Worm (Caenorhabditis elegans): ENCODE measurements around the gene C39E9.8.

C39E9.8 gene

DNA sequence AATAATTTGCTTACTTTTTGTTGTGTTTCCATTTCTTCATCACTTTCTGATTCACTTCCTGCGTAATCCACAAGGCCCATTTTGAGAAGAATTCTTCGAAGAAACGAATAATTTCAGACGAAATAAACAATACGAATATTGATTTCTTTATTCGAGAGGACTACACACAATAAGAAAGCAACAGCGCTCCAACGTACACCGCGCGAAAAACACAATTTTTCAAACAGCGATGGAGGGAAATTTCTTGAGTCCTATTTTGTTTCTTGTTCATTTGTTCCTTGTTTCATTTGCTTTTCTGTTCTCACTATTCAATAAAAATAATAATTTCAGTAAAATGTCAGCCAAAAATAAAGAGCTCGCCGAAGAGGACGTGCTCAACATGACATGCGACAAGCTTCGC is 14.4 kb downstream of the C39E9.8 start, which contains the start of the genes prcc-1 and C39E9.12 (continued):
- TF ChIP-seq unc-39 (tag; optimal IDR thresholded peaks at IDR 0.05) (no peak), elt-2 (tag; optimal IDR thresholded peaks at IDR 0.05) (peak; percentile 12), nhr-237 (tag; optimal IDR thresholded peaks at IDR 0.05) (no peak), mdl-1 (tag; optimal IDR thresholded peaks at IDR 0.05) (no peak), ceh-82 (tag; optimal IDR thresholded peaks at IDR 0.05) (no peak), jun-1 (tag; optimal IDR thresholded peaks at IDR 0.05) (no peak), nhr-67 (tag; optimal IDR thresholded peaks at IDR 0.05) (no peak), ama-1 (optimal IDR thresholded peaks at IDR 0.05) (no peak), daf-12 (tag; optimal IDR thresholded peaks at IDR 0.05) (no peak), ZK546.5 (tag; optimal IDR thresholded peaks at IDR 0.05) (no peak), nhr-76 (tag; optimal IDR thresholded peaks at IDR 0.05) (no peak), nfya-1 (tag; optimal IDR thresholded peaks at IDR 0.05; ENCODE audit: insufficient read depth) (no peak)

DNA sequence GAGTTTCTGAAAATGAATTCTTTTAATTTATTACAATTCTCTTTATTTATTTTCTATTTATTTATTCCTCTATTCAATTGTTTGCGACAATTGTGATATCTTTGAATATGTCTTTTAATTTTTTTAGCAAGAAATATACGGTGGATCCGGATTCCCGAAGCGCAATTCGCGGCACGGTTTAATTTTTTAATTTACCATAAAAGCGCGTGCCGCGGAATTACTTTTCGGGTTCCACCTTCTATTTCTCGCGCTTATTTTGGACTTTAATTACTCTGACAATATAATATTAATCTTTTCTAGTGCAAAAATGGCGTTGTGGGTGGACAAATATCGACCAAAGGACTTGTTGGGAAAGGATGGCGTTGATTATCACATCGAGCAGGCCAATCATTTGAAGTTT is 16.2 kb downstream of the C39E9.8 start, which contains the start of gene rfc-3:
TSS of gene rfc-3 (plus strand) at position 301 of the 400 bp plus-strand sequence.
- TF ChIP-seq nhr-237 (tag; optimal IDR thresholded peaks at IDR 0.05) (no peak), ceh-9 (tag; optimal IDR thresholded peaks at IDR 0.05) (no peak)

DNA sequence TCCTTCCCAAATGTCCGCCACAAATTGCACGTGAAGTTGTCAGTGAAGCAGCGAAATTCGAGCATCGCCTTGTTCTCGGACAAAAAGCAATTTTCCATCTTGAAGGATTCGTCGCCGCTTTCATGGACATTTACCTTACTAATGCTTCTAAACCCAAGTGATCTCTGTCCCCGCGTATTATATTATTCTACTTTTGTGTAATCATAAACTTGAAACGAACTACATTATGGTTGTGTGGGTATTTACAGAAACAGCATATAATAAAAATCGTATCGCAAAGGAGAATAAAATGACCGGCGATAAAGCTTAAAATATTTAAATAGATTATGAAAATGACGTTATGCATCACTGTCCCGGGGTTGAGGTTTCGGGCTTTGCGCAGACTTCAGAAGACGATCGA is 17.5 kb downstream of the C39E9.8 start:
- TF ChIP-seq aly-2 (tag; optimal IDR thresholded peaks at IDR 0.05): peak; percentile 30
- TF ChIP-seq nhr-23 (tag; optimal IDR thresholded peaks at IDR 0.05): no peak

DNA sequence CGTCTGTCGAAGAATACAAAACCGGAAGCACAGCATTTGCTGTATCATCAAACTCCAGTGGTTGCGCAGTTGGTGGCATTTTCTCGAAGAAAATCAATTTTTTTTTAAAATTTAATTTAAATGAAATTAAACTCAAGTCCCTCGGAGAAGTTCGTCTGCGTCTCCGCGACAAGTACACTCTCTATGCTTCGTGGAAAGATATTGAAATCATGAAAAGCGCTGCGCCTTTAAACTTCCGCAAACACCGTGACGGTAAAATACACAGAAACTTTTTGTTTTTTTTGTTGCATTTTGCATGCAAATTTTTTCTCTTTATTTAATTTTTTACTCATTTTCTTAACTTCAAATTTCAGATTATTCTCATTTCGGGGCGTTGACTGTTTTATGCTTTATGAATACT is 19.4 kb downstream of the C39E9.8 start, which contains the start of the genes dli-1, tin-9.2 and exos-4.1:
TSS of gene dli-1 (minus strand) at position 141 of the 400 bp plus-strand sequence.
TSS of gene tin-9.2 (plus strand) at position 344 of the 400 bp plus-strand sequence.
TSS of gene exos-4.1 (plus strand) at position 348 of the 400 bp plus-strand sequence.
- TF ChIP-seq pqm-1 (tag; optimal IDR thresholded peaks at IDR 0.05): peak; percentile 14
- TF ChIP-seq sea-2 (GFP tag; optimal IDR thresholded peaks at IDR 0.05): no peak
- no peak for TF ChIP-seq zag-1 (tag; optimal IDR thresholded peaks at IDR 0.05)
- TF ChIP-seq nhr-11 (tag; optimal IDR thresholded peaks at IDR 0.05): no peak
- no peak for TF ChIP-seq ztf-11 (tag; optimal IDR thresholded peaks at IDR 0.05)
- TF ChIP-seq aly-2 (tag; optimal IDR thresholded peaks at IDR 0.05): no peak
- TF ChIP-seq ama-1 (optimal IDR thresholded peaks at IDR 0.05): no peak
- TF ChIP-seq egl-5 (tag; optimal IDR thresholded peaks at IDR 0.05): peak; percentile 77
- peak; percentile 83 for TF ChIP-seq lin-15B (tag; optimal IDR thresholded peaks at IDR 0.05)
- TF ChIP-seq nhr-237 (tag; optimal IDR thresholded peaks at IDR 0.05): no peak
- TF ChIP-seq R02D3.7 (tag; optimal IDR thresholded peaks at IDR 0.05): peak; percentile 58
- no peak for TF ChIP-seq ceh-9 (tag; optimal IDR thresholded peaks at IDR 0.05)
- no peak for TF ChIP-seq mdl-1 (tag; optimal IDR thresholded peaks at IDR 0.05)
- TF ChIP-seq ceh-16 (tag; optimal IDR thresholded peaks at IDR 0.05): no peak
- no peak for TF ChIP-seq fos-1 (tag; optimal IDR thresholded peaks at IDR 0.05)
- no peak for TF ChIP-seq nhr-77 (tag; optimal IDR thresholded peaks at IDR 0.05)
- TF ChIP-seq nhr-28 (tag; optimal IDR thresholded peaks at IDR 0.05): no peak
- TF ChIP-seq eor-1 (tag; optimal IDR thresholded peaks at IDR 0.05): no peak
- TF ChIP-seq elt-3 (tag; optimal IDR thresholded peaks at IDR 0.05): no peak
- TF ChIP-seq nhr-25 (tag; optimal IDR thresholded peaks at IDR 0.05): peak; percentile 35
- no peak for TF ChIP-seq ztf-4 (tag; optimal IDR thresholded peaks at IDR 0.05)
- peak; percentile 54 for TF ChIP-seq skn-1 (tag; optimal IDR thresholded peaks at IDR 0.05)
- TF ChIP-seq unc-39 (tag; optimal IDR thresholded peaks at IDR 0.05): no peak
- no peak for TF ChIP-seq nhr-12 (tag; optimal IDR thresholded peaks at IDR 0.05)
- peak; percentile 29 for TF ChIP-seq elt-2 (tag; optimal IDR thresholded peaks at IDR 0.05)
- TF ChIP-seq hmg-11 (tag; optimal IDR thresholded peaks at IDR 0.05): peak; percentile 58
- TF ChIP-seq nfya-1 (tag; optimal IDR thresholded peaks at IDR 0.05; ENCODE audit: insufficient read depth): peak; percentile 77
- peak; percentile 54 for TF ChIP-seq ceh-28 (tag; optimal IDR thresholded peaks at IDR 0.05)
- TF ChIP-seq fkh-2 (tag; optimal IDR thresholded peaks at IDR 0.05): no peak
- peak; percentile 31 for TF ChIP-seq snpc-4 (tag; optimal IDR thresholded peaks at IDR 0.05)
- TF ChIP-seq daf-12 (tag; optimal IDR thresholded peaks at IDR 0.05): no peak
- no peak for TF ChIP-seq nhr-43 (tag; optimal IDR thresholded peaks at IDR 0.05; ENCODE audit: poor library complexity, severe bottlenecking)
- peak; percentile 3 for TF ChIP-seq jun-1 (tag; optimal IDR thresholded peaks at IDR 0.05)
- TF ChIP-seq pha-4 (tag; optimal IDR thresholded peaks at IDR 0.05): peak; percentile 69
- TF ChIP-seq lsy-12 (tag; optimal IDR thresholded peaks at IDR 0.05): no peak
- no peak for TF ChIP-seq fkh-10 (GFP tag; optimal IDR thresholded peaks at IDR 0.05)
- no peak for TF ChIP-seq mml-1 (tag; optimal IDR thresholded peaks at IDR 0.05)
- no peak for TF ChIP-seq elt-1 (tag; optimal IDR thresholded peaks at IDR 0.05)
- no peak for TF ChIP-seq tbx-2 (tag; optimal IDR thresholded peaks at IDR 0.05)
- TF ChIP-seq lin-39 (tag; optimal IDR thresholded peaks at IDR 0.05): no peak
- no peak for TF ChIP-seq unc-62 (GFP tag; optimal IDR thresholded peaks at IDR 0.05)
- TF ChIP-seq ceh-82 (tag; optimal IDR thresholded peaks at IDR 0.05): no peak
- TF ChIP-seq nhr-23 (tag; optimal IDR thresholded peaks at IDR 0.05): peak; percentile 65
- no peak for TF ChIP-seq ZK546.5 (tag; optimal IDR thresholded peaks at IDR 0.05)
- TF ChIP-seq nhr-76 (tag; optimal IDR thresholded peaks at IDR 0.05): no peak
- TF ChIP-seq egl-27 (tag; optimal IDR thresholded peaks at IDR 0.05): no peak
